Worm (Caenorhabditis elegans): Measurements from ENCODE around the gene lron-3.

- TF ChIP-seq him-1 (tag; optimal IDR thresholded peaks at IDR 0.05), result no peak
- TF ChIP-seq W03F9.2 (tag; optimal IDR thresholded peaks at IDR 0.05), result no peak
- no peak for TF ChIP-seq dao-5 (tag; optimal IDR thresholded peaks at IDR 0.05)
Observed at ce11 chrX:15555529-15555928, 2.2 kb downstream of the lron-3 start.

All from whole organism, L4/young adult.